Fruit fly (Drosophila melanogaster) whole organism, embryonic: Measurements from ENCODE around the gene CCT7.

Source experiments
- CG10267 ChIP-seq: fragments of 200-800 bp; sonication (Bioruptor generic); optimal IDR thresholded peaks from 2 replicates; lab custom pipeline; 2018; ENCODE audit warnings: missing biosample characterization, mild to moderate bottlenecking, missing genetic modification characterization, moderate library complexity
- CG10462 ChIP-seq: fragments of 200-800 bp; sonication (Bioruptor generic); optimal IDR thresholded peaks from 2 replicates; lab custom pipeline; 2016; ENCODE audit warnings: missing biosample characterization, missing genetic modification characterization
- CG10543 ChIP-seq: fragments of 200-800 bp; sonication (Bioruptor generic); optimal IDR thresholded peaks from 3 replicates; lab custom pipeline; 2017; ENCODE audit warnings: missing biosample characterization, mild to moderate bottlenecking, missing genetic modification characterization, moderate library complexity
- CG1233 ChIP-seq: fragments of 200-800 bp; sonication (Bioruptor generic); optimal IDR thresholded peaks from 4 replicates; lab custom pipeline; 2018; ENCODE audit warnings: missing biosample characterization, mild to moderate bottlenecking, missing genetic modification characterization
- CG12769 ChIP-seq: fragments of 200-800 bp; sonication (Bioruptor generic); optimal IDR thresholded peaks from 2 replicates; lab custom pipeline; 2019; ENCODE audit warnings: missing biosample characterization, mild to moderate bottlenecking, missing genetic modification characterization, moderate library complexity
- CG13775 ChIP-seq: fragments of 200-800 bp; sonication (Bioruptor generic); optimal IDR thresholded peaks from 3 replicates; lab custom pipeline; 2017; ENCODE audit warnings: missing biosample characterization, mild to moderate bottlenecking, missing genetic modification characterization
- CG13894 ChIP-seq: fragments of 200-800 bp; sonication (Bioruptor generic); optimal IDR thresholded peaks from 3 replicates; lab custom pipeline; 2018; ENCODE audit warnings: missing biosample characterization, mild to moderate bottlenecking, missing genetic modification characterization, moderate library complexity
- CG2199 ChIP-seq: fragments of 200-800 bp; sonication (Bioruptor generic); IDR thresholded peaks from 3 replicates; pipeline ENCODE4 v1.3.6; 2022; ENCODE audit warnings: missing biosample characterization, missing genetic modification characterization
- CG5180 ChIP-seq: fragments of 200-800 bp; sonication (Bioruptor generic); optimal IDR thresholded peaks from 3 replicates; lab custom pipeline; 2017; ENCODE audit warnings: missing biosample characterization, missing genetic modification characterization, mild to moderate bottlenecking, moderate library complexity, missing genetic modification reagents
- CG6654 ChIP-seq: fragments of 200-800 bp; sonication (Bioruptor generic); optimal IDR thresholded peaks from 2 replicates; lab custom pipeline; 2017; ENCODE audit warnings: missing biosample characterization, mild to moderate bottlenecking, missing genetic modification characterization
- CG8944 ChIP-seq: fragments of 200-800 bp; sonication (Bioruptor generic); optimal IDR thresholded peaks from 3 replicates; lab custom pipeline; 2016; ENCODE audit warnings: missing biosample characterization, missing genetic modification characterization
- CG9932 ChIP-seq: fragments of 200-800 bp; sonication (Bioruptor generic); IDR thresholded peaks from 2 replicates; pipeline ENCODE4 v1.3.6; 2022; ENCODE audit warnings: missing biosample characterization, missing genetic modification characterization
- D19A ChIP-seq: fragments of 200-800 bp; optimal IDR thresholded peaks from 3 replicates; lab custom pipeline; 2019; ENCODE audit warnings: missing biosample characterization, mild to moderate bottlenecking, missing genetic modification characterization, moderate library complexity
- Dad ChIP-seq: fragments of 200-800 bp; sonication (Bioruptor generic); optimal IDR thresholded peaks from 3 replicates; lab custom pipeline; 2016; ENCODE audit warnings: missing biosample characterization, missing genetic modification characterization
- Dbx ChIP-seq: fragments of 200-800 bp; sonication (Bioruptor generic); IDR thresholded peaks from 3 replicates; pipeline ENCODE4 v1.3.6; 2022; ENCODE audit warnings: missing biosample characterization, missing genetic modification characterization
- Fer1 ChIP-seq: fragments of 200-800 bp; sonication (Bioruptor generic); optimal IDR thresholded peaks from 2 replicates; lab custom pipeline; 2017; ENCODE audit warnings: missing biosample characterization, mild to moderate bottlenecking, missing genetic modification characterization
- Hmr ChIP-seq: fragments of 200-800 bp; sonication (Bioruptor generic); optimal IDR thresholded peaks from 3 replicates; lab custom pipeline; 2017; ENCODE audit warnings: mild to moderate bottlenecking, missing biosample characterization, missing genetic modification reagents, missing genetic modification characterization
- Hr51 ChIP-seq, 2 experiments: fragments of 200-800 bp; sonication (Bioruptor generic); optimal IDR thresholded peaks; 2 replicates in 1 of 2; 3 replicates in 1 of 2; lab custom pipeline; 2016 to 2018; ENCODE audit warnings: missing biosample characterization in 2 of 2, missing genetic modification characterization in 2 of 2, mild to moderate bottlenecking in 1 of 2, moderate library complexity in 1 of 2
- Med ChIP-seq: fragments of 200-800 bp; sonication (Bioruptor generic); peaks from one replicate; lab custom pipeline; 2016; ENCODE audit warnings: missing biosample characterization, missing genetic modification characterization, mild to moderate bottlenecking, inconsistent platforms, moderate library complexity
- Oli ChIP-seq: fragments of 200-800 bp; sonication (Bioruptor generic); optimal IDR thresholded peaks from 2 replicates; lab custom pipeline; 2018; ENCODE audit warnings: missing biosample characterization, mild to moderate bottlenecking, missing genetic modification characterization, moderate library complexity
- Optix ChIP-seq: fragments of 200-800 bp; sonication (Bioruptor generic); IDR thresholded peaks from 3 replicates; pipeline ENCODE4 v1.3.6; 2022; ENCODE audit warnings: missing biosample characterization, missing genetic modification characterization
- Pdp1 ChIP-seq, 2 experiments: fragments of 200-800 bp; sonication (Bioruptor generic); optimal IDR thresholded peaks; 3 replicates each; lab custom pipeline; 2016; ENCODE audit warnings: missing biosample characterization in 2 of 2, missing genetic modification characterization in 2 of 2, mild to moderate bottlenecking in 1 of 2, moderate library complexity in 1 of 2
- Rfx ChIP-seq: fragments of 200-800 bp; sonication (Bioruptor generic); IDR thresholded peaks from 2 replicates; pipeline ENCODE4 v1.3.6; 2022; ENCODE audit warnings: missing biosample characterization, missing genetic modification characterization
- Sox102F ChIP-seq: fragments of 200-800 bp; sonication (Bioruptor generic); optimal IDR thresholded peaks from 2 replicates; lab custom pipeline; 2018; ENCODE audit warnings: missing biosample characterization, mild to moderate bottlenecking, missing genetic modification characterization, moderate library complexity
- Trl ChIP-seq, 3 experiments: fragments of >200 bp in 2 of 3; fragments of 200-800 bp in 1 of 3; sonication (Bioruptor generic) in 1 of 3; optimal IDR thresholded peaks; 2 replicates in 1 of 3; 3 replicates in 2 of 3; lab custom pipeline; 2016 to 2017; ENCODE audit warnings: missing biosample characterization in 1 of 3, missing genetic modification characterization in 1 of 3
- Vsx1 ChIP-seq: fragments of 200-800 bp; sonication (Bioruptor generic); optimal IDR thresholded peaks from 2 replicates; lab custom pipeline; 2017; ENCODE audit warnings: missing biosample characterization, mild to moderate bottlenecking, missing genetic modification characterization, missing genetic modification reagents
- ato ChIP-seq: fragments of 200-800 bp; sonication (Bioruptor generic); IDR thresholded peaks from 2 replicates; pipeline ENCODE4 v1.3.6; 2022; ENCODE audit warnings: missing biosample characterization, missing genetic modification characterization; ENCODE audit not compliant: partially characterized antibody
- chinmo ChIP-seq: fragments of 200-800 bp; sonication (Bioruptor generic); IDR thresholded peaks from 4 replicates; pipeline ENCODE4 v1.3.6; 2022; ENCODE audit warnings: missing biosample characterization, missing genetic modification characterization; ENCODE audit not compliant: partially characterized antibody
- corto ChIP-seq: fragments of 200-800 bp; sonication (Bioruptor generic); optimal IDR thresholded peaks from 2 replicates; lab custom pipeline; 2016; ENCODE audit warnings: missing biosample characterization, mild to moderate bottlenecking, missing genetic modification characterization, moderate library complexity
- crol ChIP-seq: fragments of 200-800 bp; sonication (Bioruptor generic); IDR thresholded peaks from 2 replicates; pipeline ENCODE4 v1.3.6; 2022; ENCODE audit warnings: missing biosample characterization, missing genetic modification characterization
- danr ChIP-seq: fragments of 200-800 bp; sonication (Bioruptor generic); IDR thresholded peaks from 2 replicates; pipeline ENCODE4 v1.3.6; 2022; ENCODE audit warnings: missing biosample characterization, missing genetic modification characterization
- disco-r ChIP-seq: fragments of 200-800 bp; sonication (Bioruptor generic); optimal IDR thresholded peaks from 2 replicates; lab custom pipeline; 2016; ENCODE audit warnings: missing biosample characterization, missing genetic modification characterization
- dmrt99B ChIP-seq: fragments of 200-800 bp; sonication (Bioruptor generic); optimal IDR thresholded peaks from 2 replicates; lab custom pipeline; 2018; ENCODE audit warnings: missing biosample characterization, mild to moderate bottlenecking, missing genetic modification characterization, moderate library complexity
- eve ChIP-seq, 2 experiments: fragments of >200 bp; optimal IDR thresholded peaks; 2 replicates each; lab custom pipeline; 2017; ENCODE audit warnings: missing biosample characterization in 2 of 2, missing genetic modification characterization in 2 of 2
- exex ChIP-seq: fragments of 200-800 bp; sonication (Bioruptor generic); optimal IDR thresholded peaks from 4 replicates; lab custom pipeline; 2018; ENCODE audit warnings: missing biosample characterization, mild to moderate bottlenecking, missing genetic modification characterization, moderate library complexity
- fd64A ChIP-seq: fragments of 200-800 bp; sonication (Bioruptor generic); optimal IDR thresholded peaks from 3 replicates; lab custom pipeline; 2018; ENCODE audit warnings: missing biosample characterization, mild to moderate bottlenecking, missing genetic modification characterization
- gfzf ChIP-seq: fragments of 200-800 bp; sonication (Bioruptor generic); optimal IDR thresholded peaks from 2 replicates; lab custom pipeline; 2016; ENCODE audit warnings: missing biosample characterization, mild to moderate bottlenecking, missing genetic modification characterization, moderate library complexity
- gro ChIP-seq: fragments of 200-800 bp; sonication (Bioruptor generic); optimal IDR thresholded peaks from 2 replicates; lab custom pipeline; 2016; ENCODE audit warnings: missing biosample characterization, missing genetic modification characterization
- klu ChIP-seq: fragments of 200-800 bp; sonication (Bioruptor generic); IDR thresholded peaks from 2 replicates; pipeline ENCODE4 v1.3.6; 2022; ENCODE audit warnings: missing biosample characterization, missing genetic modification characterization
- luna ChIP-seq: fragments of 200-800 bp; sonication (Bioruptor generic); optimal IDR thresholded peaks from 2 replicates; lab custom pipeline; 2016; ENCODE audit warnings: missing biosample characterization, missing genetic modification characterization
- peb ChIP-seq: fragments of 200-800 bp; sonication (Bioruptor generic); IDR thresholded peaks from 2 replicates; pipeline ENCODE4 v1.3.6; 2022; ENCODE audit warnings: missing biosample characterization, missing genetic modification characterization
- pnt ChIP-seq: fragments of 200-800 bp; sonication (Bioruptor generic); optimal IDR thresholded peaks from 3 replicates; lab custom pipeline; 2016; ENCODE audit warnings: missing biosample characterization, missing genetic modification characterization
- ro ChIP-seq: fragments of 200-800 bp; sonication (Bioruptor generic); IDR thresholded peaks from 2 replicates; pipeline ENCODE4 v1.3.6; 2022; ENCODE audit warnings: missing biosample characterization, missing genetic modification characterization
- schlank ChIP-seq: fragments of 200-800 bp; sonication (Bioruptor generic); optimal IDR thresholded peaks from 2 replicates; lab custom pipeline; 2018; ENCODE audit warnings: missing biosample characterization, mild to moderate bottlenecking, missing genetic modification characterization
- slou ChIP-seq: fragments of 200-800 bp; sonication (Bioruptor generic); optimal IDR thresholded peaks from 3 replicates; lab custom pipeline; 2016; ENCODE audit warnings: missing biosample characterization, missing genetic modification characterization
- so ChIP-seq: fragments of 200-800 bp; sonication (Bioruptor generic); IDR thresholded peaks from 3 replicates; pipeline ENCODE4 v1.3.6; 2022; ENCODE audit warnings: missing biosample characterization, missing genetic modification characterization
- sug ChIP-seq: fragments of 200-800 bp; optimal IDR thresholded peaks from 2 replicates; lab custom pipeline; 2019; ENCODE audit warnings: missing biosample characterization, mild to moderate bottlenecking, missing genetic modification characterization, moderate library complexity
- tap ChIP-seq: fragments of 200-800 bp; optimal IDR thresholded peaks from 3 replicates; lab custom pipeline; 2019; ENCODE audit warnings: missing biosample characterization, mild to moderate bottlenecking, missing genetic modification characterization, moderate library complexity

Gene CCT7

DNA sequence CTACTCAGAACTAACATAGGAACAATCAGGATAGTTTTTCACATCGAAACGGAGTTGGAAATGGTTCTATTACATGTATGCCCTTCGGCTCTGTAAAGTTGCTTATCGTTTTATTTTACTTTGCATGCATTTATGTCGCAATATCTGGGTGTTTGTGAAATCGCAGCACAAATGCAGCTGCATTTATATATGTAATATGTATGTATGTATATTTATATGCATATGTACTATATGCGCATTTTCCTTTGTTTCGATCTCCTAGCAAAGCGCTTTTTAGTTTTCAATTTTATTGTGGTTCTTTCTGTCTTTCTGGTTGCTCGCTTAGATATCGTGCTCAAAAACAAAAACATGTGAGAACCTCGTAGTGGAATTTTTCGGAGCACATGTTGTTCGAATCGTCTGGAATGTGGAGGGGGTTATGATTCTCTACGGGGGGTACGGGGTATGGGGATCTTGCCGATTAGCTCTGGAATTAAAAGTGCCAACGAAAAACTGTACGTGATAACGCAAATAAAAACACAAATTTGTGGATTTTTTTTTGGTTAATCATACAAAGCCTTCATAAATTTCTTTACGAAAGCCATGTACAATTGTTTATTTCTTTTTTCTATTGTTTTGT lies 12.8 kb downstream of the CCT7 start (continued):
- TF ChIP-seq pnt (GFP tag; lab: Kevin White, UChicago), result no peak
- TF ChIP-seq CG12769 (tag; lab: Kevin White, UChicago), result peak; percentile 64
- TF ChIP-seq CG13775, result no peak
- TF ChIP-seq schlank (tag; lab: Kevin White, UChicago), result no peak
- TF ChIP-seq chinmo (GFP tag; lab: Robert Waterston, UW), result 0 out of 4 replicates have a peak, but pooled peaks have one; percentile 4
- TF ChIP-seq ato (GFP tag; lab: Robert Waterston, UW), result no peak
- peak; percentile 76 for TF ChIP-seq CG13894 (tag; lab: Kevin White, UChicago)
- no peak for TF ChIP-seq ro
- TF ChIP-seq exex (tag; lab: Kevin White, UChicago), result peak; percentile 63
- TF ChIP-seq CG10462, result no peak
- no peak for TF ChIP-seq fd64A (GFP tag; lab: Kevin White, UChicago)
- peak; percentile 36 for TF ChIP-seq Fer1 (GFP tag; lab: Kevin White, UChicago)
- no peak for TF ChIP-seq CG8944
- no peak for TF ChIP-seq Pdp1 (GFP tag; optimal IDR thresholded peaks at IDR 0.05; lab: Kevin White, UChicago)
- TF ChIP-seq Med (GFP tag; lab: Kevin White, UChicago), result no peak
- TF ChIP-seq gro (GFP tag; lab: Kevin White, UChicago), result no peak
- TF ChIP-seq CG10267 (tag; lab: Kevin White, UChicago), result no peak
- TF ChIP-seq corto (GFP tag; lab: Kevin White, UChicago), result no peak
- TF ChIP-seq danr (GFP tag; lab: Robert Waterston, UW), result no peak
- TF ChIP-seq luna (GFP tag; lab: Kevin White, UChicago), result no peak
- TF ChIP-seq Sox102F, result no peak
- TF ChIP-seq gfzf (GFP tag; lab: Kevin White, UChicago), result no peak
- TF ChIP-seq slou (GFP tag; lab: Kevin White, UChicago), result no peak
- no peak for TF ChIP-seq Dad
- TF ChIP-seq CG5180 (GFP tag; lab: Kevin White, UChicago), result no peak
- no peak for TF ChIP-seq CG6654 (GFP tag; lab: Kevin White, UChicago)
- TF ChIP-seq CG1233, result peak; percentile 18
- TF ChIP-seq klu (GFP tag; lab: Robert Waterston, UW), result no peak
- TF ChIP-seq crol (GFP tag; lab: Robert Waterston, UW), result peak; percentile 89
- TF ChIP-seq CG9932 (GFP tag; lab: Robert Waterston, UW), result 0 out of 2 replicates have a peak, but pooled peaks have one; percentile 18
- no peak for TF ChIP-seq D19A (tag; lab: Kevin White, UChicago)
- peak; percentile 81 for TF ChIP-seq CG10543 (GFP tag; lab: Kevin White, UChicago)
- TF ChIP-seq dmrt99B (tag; lab: Kevin White, UChicago), result no peak
- TF ChIP-seq tap (tag; lab: Kevin White, UChicago), result no peak
- no peak for TF ChIP-seq disco-r (GFP tag; lab: Kevin White, UChicago)
- TF ChIP-seq CG2199 (GFP tag; lab: Robert Waterston, UW), result peak; percentile 67; the same call in 1 of the 3 replicates
- TF ChIP-seq Dbx (GFP tag; lab: Robert Waterston, UW), result 0 out of 3 replicates have a peak, but pooled peaks have one; percentile 46
- TF ChIP-seq Oli (tag; lab: Kevin White, UChicago), result no peak
- no peak for TF ChIP-seq Trl (optimal IDR thresholded peaks at IDR 0.05; lab: Kevin White, UChicago)
- TF ChIP-seq Trl (GFP tag; optimal IDR thresholded peaks at IDR 0.05; lab: Kevin White, UChicago), result no peak
- TF ChIP-seq Rfx (GFP tag; lab: Robert Waterston, UW), result peak; percentile 7; the same call in 1 of the 2 replicates
- peak; percentile 92 for TF ChIP-seq sug (tag; lab: Kevin White, UChicago)
- TF ChIP-seq Hr51 (GFP tag; optimal IDR thresholded peaks at IDR 0.05; lab: Kevin White, UChicago), result no peak
- TF ChIP-seq so (GFP tag; lab: Robert Waterston, UW), result no peak
- TF ChIP-seq peb (GFP tag; lab: Robert Waterston, UW), result no peak
- no peak for TF ChIP-seq Optix (GFP tag; lab: Robert Waterston, UW)
- TF ChIP-seq Hmr (GFP tag; lab: Kevin White, UChicago), result peak; percentile 12
- TF ChIP-seq eve (GFP tag; optimal IDR thresholded peaks at IDR 0.05; lab: Kevin White, UChicago), result no peak
- TF ChIP-seq Vsx1, result peak; percentile 69
